Worm (Caenorhabditis elegans) whole organism, late embryonic: Measurements from ENCODE around the gene F54D1.1.

Experiments used
- C08G9.2 ChIP-seq: sonication (generic microtip); optimal IDR thresholded peaks from 2 replicates; lab custom pipeline; 2016; ENCODE audit warnings: mild to moderate bottlenecking, missing genetic modification characterization, moderate library complexity, missing compliant biosample characterization
- F13H6.1 ChIP-seq: sonication (generic microtip); optimal IDR thresholded peaks from 2 replicates; lab custom pipeline; 2016; ENCODE audit warnings: missing genetic modification characterization, missing compliant biosample characterization
- T23F11.4 ChIP-seq: fragments of 200-800 bp; sonication (Bioruptor generic); optimal IDR thresholded peaks from 2 replicates; lab custom pipeline; 2018; ENCODE audit warnings: mild to moderate bottlenecking, missing genetic modification characterization, missing compliant biosample characterization
- ama-1 ChIP-seq: fragments of 150-350 bp; optimal IDR thresholded peaks from 2 replicates; lab custom pipeline; 2014
- ceh-14 ChIP-seq: sonication (generic microtip); optimal IDR thresholded peaks from 2 replicates; lab custom pipeline; 2016; ENCODE audit warnings: missing genotype, missing genetic modification characterization, missing compliant biosample characterization
- ceh-18 ChIP-seq: sonication (generic microtip); optimal IDR thresholded peaks from 2 replicates; lab custom pipeline; 2016; ENCODE audit warnings: missing genetic modification characterization, missing compliant biosample characterization
- ceh-19 ChIP-seq: fragments of 200-800 bp; sonication (Bioruptor generic); optimal IDR thresholded peaks from 2 replicates; lab custom pipeline; 2018; ENCODE audit warnings: mild to moderate bottlenecking, missing genetic modification characterization, missing compliant biosample characterization
- ceh-2 ChIP-seq: sonication (generic microtip); optimal IDR thresholded peaks from 2 replicates; lab custom pipeline; 2016; ENCODE audit warnings: missing genotype, missing genetic modification characterization, missing compliant biosample characterization
- ceh-22 ChIP-seq: sonication (generic microtip); optimal IDR thresholded peaks from 2 replicates; lab custom pipeline; 2017; ENCODE audit warnings: missing biosample characterization, missing genetic modification characterization
- ceh-24 ChIP-seq: sonication (generic microtip); optimal IDR thresholded peaks from 2 replicates; lab custom pipeline; 2016; ENCODE audit warnings: mild to moderate bottlenecking, missing genetic modification characterization, missing compliant biosample characterization
- ceh-30 ChIP-seq: fragments of 150-350 bp; optimal IDR thresholded peaks from 2 replicates; lab custom pipeline; 2014; ENCODE audit warnings: missing biosample characterization, missing genetic modification characterization
- ceh-31 ChIP-seq: sonication (generic microtip); optimal IDR thresholded peaks from 2 replicates; lab custom pipeline; 2016; ENCODE audit warnings: missing genetic modification characterization, missing compliant biosample characterization
- ceh-34 ChIP-seq: sonication (generic microtip); optimal IDR thresholded peaks from 2 replicates; lab custom pipeline; 2016; ENCODE audit warnings: mild to moderate bottlenecking, missing genetic modification characterization, missing compliant biosample characterization
- ceh-45 ChIP-seq: fragments of 200-800 bp; sonication (Bioruptor generic); IDR thresholded peaks from 2 replicates; pipeline ENCODE4 v1.3.6; 2022; ENCODE audit warnings: missing genetic modification reagents, missing genetic modification characterization, missing compliant biosample characterization
- ceh-48 ChIP-seq: sonication (generic microtip); optimal IDR thresholded peaks from 2 replicates; lab custom pipeline; 2016; ENCODE audit warnings: missing genetic modification characterization, inconsistent platforms, missing compliant biosample characterization
- ceh-6 ChIP-seq: fragments of 200-800 bp; sonication (Bioruptor generic); optimal IDR thresholded peaks from 2 replicates; lab custom pipeline; 2018; ENCODE audit warnings: mild to moderate bottlenecking, missing genetic modification characterization, missing compliant biosample characterization
- ceh-9 ChIP-seq: sonication (generic microtip); optimal IDR thresholded peaks from 2 replicates; lab custom pipeline; 2016; ENCODE audit warnings: mild to moderate bottlenecking, missing genetic modification characterization, inconsistent platforms, missing compliant biosample characterization
- che-1 ChIP-seq: sonication (generic microtip); optimal IDR thresholded peaks from 2 replicates; lab custom pipeline; 2016; ENCODE audit warnings: mild to moderate bottlenecking, missing genetic modification characterization, missing compliant biosample characterization
- dve-1 ChIP-seq: sonication (generic microtip); optimal IDR thresholded peaks from 2 replicates; lab custom pipeline; 2017; ENCODE audit warnings: antibody characterized with exemption, mild to moderate bottlenecking, missing genetic modification characterization, missing compliant biosample characterization
- elt-4 ChIP-seq: sonication (generic microtip); optimal IDR thresholded peaks from 2 replicates; lab custom pipeline; 2016; ENCODE audit warnings: missing genetic modification characterization, missing compliant biosample characterization
- eyg-1 ChIP-seq: sonication (generic microtip); optimal IDR thresholded peaks from 2 replicates; lab custom pipeline; 2016; ENCODE audit warnings: missing genotype, missing genetic modification characterization, missing compliant biosample characterization
- fax-1 ChIP-seq: sonication (generic microtip); optimal IDR thresholded peaks from 2 replicates; lab custom pipeline; 2016; ENCODE audit warnings: missing genotype, missing genetic modification characterization, missing compliant biosample characterization
- fkh-6 ChIP-seq: sonication (generic microtip); optimal IDR thresholded peaks from 2 replicates; lab custom pipeline; 2016; ENCODE audit warnings: missing genetic modification characterization, missing compliant biosample characterization
- hlh-13 ChIP-seq: fragments of 200-800 bp; sonication (Bioruptor generic); optimal IDR thresholded peaks from 2 replicates; lab custom pipeline; 2018; ENCODE audit warnings: mild to moderate bottlenecking, missing genetic modification characterization, missing compliant biosample characterization
- hlh-15 ChIP-seq: sonication (generic microtip); optimal IDR thresholded peaks from 2 replicates; lab custom pipeline; 2016; ENCODE audit warnings: missing genetic modification characterization, missing compliant biosample characterization
- hlh-30 ChIP-seq: sonication (generic microtip); optimal IDR thresholded peaks from 2 replicates; lab custom pipeline; 2017; ENCODE audit warnings: antibody characterized with exemption, missing genetic modification characterization, missing compliant biosample characterization; ENCODE audit not compliant: insufficient read depth
- hlh-8 ChIP-seq: sonication (generic microtip); optimal IDR thresholded peaks from 2 replicates; lab custom pipeline; 2016; ENCODE audit warnings: missing genotype, missing genetic modification characterization, missing compliant biosample characterization
- lim-6 ChIP-seq: sonication (generic microtip); optimal IDR thresholded peaks from 2 replicates; lab custom pipeline; 2016; ENCODE audit warnings: missing genetic modification characterization, missing compliant biosample characterization
- lin-11 ChIP-seq: fragments of 200-800 bp; sonication (Bioruptor generic); optimal IDR thresholded peaks from 2 replicates; lab custom pipeline; 2018; ENCODE audit warnings: mild to moderate bottlenecking, missing genetic modification characterization, missing compliant biosample characterization
- mec-3 ChIP-seq: sonication (generic microtip); optimal IDR thresholded peaks from 2 replicates; lab custom pipeline; 2016; ENCODE audit warnings: borderline replicate concordance, missing genetic modification characterization, missing compliant biosample characterization
- nfya-1 ChIP-seq: sonication (generic microtip); optimal IDR thresholded peaks from 2 replicates; lab custom pipeline; 2017; ENCODE audit warnings: missing genetic modification characterization, mild to moderate bottlenecking, missing compliant biosample characterization, antibody characterized with exemption, moderate library complexity
- nhr-11 ChIP-seq: fragments of 150-350 bp; optimal IDR thresholded peaks from 2 replicates; lab custom pipeline; 2014; ENCODE audit warnings: missing biosample characterization, missing genetic modification characterization
- nhr-232 ChIP-seq: sonication (generic microtip); optimal IDR thresholded peaks from 2 replicates; lab custom pipeline; 2016; ENCODE audit warnings: missing genetic modification characterization, missing compliant biosample characterization
- npax-4 ChIP-seq: sonication (generic microtip); optimal IDR thresholded peaks from 2 replicates; lab custom pipeline; 2016; ENCODE audit warnings: missing genetic modification characterization, missing compliant biosample characterization
- odd-2 ChIP-seq: sonication (generic microtip); optimal IDR thresholded peaks from 2 replicates; lab custom pipeline; 2017; ENCODE audit warnings: antibody characterized with exemption, mild to moderate bottlenecking, missing genetic modification characterization, missing compliant biosample characterization
- pat-9 ChIP-seq: fragments of 200-800 bp; sonication (Bioruptor generic); optimal IDR thresholded peaks from 2 replicates; lab custom pipeline; 2018; ENCODE audit warnings: mild to moderate bottlenecking, missing genetic modification characterization, moderate library complexity, missing compliant biosample characterization
- pax-1 ChIP-seq: fragments of 150-350 bp; optimal IDR thresholded peaks from 2 replicates; lab custom pipeline; 2014; ENCODE audit warnings: missing biosample characterization, missing genetic modification characterization
- pros-1 ChIP-seq: fragments of 150-350 bp; optimal IDR thresholded peaks from 2 replicates; lab custom pipeline; 2014; ENCODE audit warnings: missing biosample characterization, missing genetic modification reagents, missing genetic modification characterization
- ref-2 ChIP-seq: sonication (generic microtip); optimal IDR thresholded peaks from 2 replicates; lab custom pipeline; 2016; ENCODE audit warnings: missing genetic modification characterization, missing compliant biosample characterization
- rnt-1 ChIP-seq: sonication (generic microtip); optimal IDR thresholded peaks from 2 replicates; lab custom pipeline; 2016; ENCODE audit warnings: missing genetic modification characterization, missing compliant biosample characterization
- sdc-2 ChIP-seq: sonication (generic microtip); optimal IDR thresholded peaks from 2 replicates; lab custom pipeline; 2016; ENCODE audit warnings: missing genotype, missing genetic modification characterization, missing compliant biosample characterization
- sox-4 ChIP-seq: sonication (generic microtip); optimal IDR thresholded peaks from 2 replicates; lab custom pipeline; 2017; ENCODE audit warnings: mild to moderate bottlenecking, missing genetic modification characterization, inconsistent platforms, missing compliant biosample characterization
- syd-9 ChIP-seq: sonication (generic microtip); optimal IDR thresholded peaks from 2 replicates; lab custom pipeline; 2016; ENCODE audit warnings: mild to moderate bottlenecking, missing genetic modification characterization, moderate library complexity, missing compliant biosample characterization
- tbx-2 ChIP-seq: sonication (generic microtip); optimal IDR thresholded peaks from 2 replicates; lab custom pipeline; 2016; ENCODE audit warnings: missing genetic modification characterization, missing compliant biosample characterization
- ttx-3 ChIP-seq: sonication (generic microtip); optimal IDR thresholded peaks from 2 replicates; lab custom pipeline; 2016; ENCODE audit warnings: missing genetic modification reagents, missing genetic modification characterization, missing compliant biosample characterization
- unc-3 ChIP-seq, 2 experiments: fragments of 200-800 bp in 1 of 2; sonication (Bioruptor generic) in 1 of 2; sonication (generic microtip) in 1 of 2; conservative IDR thresholded peaks in 1 of 2; optimal IDR thresholded peaks in 1 of 2; 2 replicates each; pipeline versions ENCODE4 v1.3.6 to Lab custom; 2016 to 2022; ENCODE audit warnings: missing compliant biosample characterization in 2 of 2, missing genetic modification characterization in 2 of 2, missing genetic modification reagents in 1 of 2
- unc-42 ChIP-seq: sonication (generic microtip); optimal IDR thresholded peaks from 2 replicates; lab custom pipeline; 2016; ENCODE audit warnings: missing genotype, missing genetic modification characterization, missing compliant biosample characterization
- unc-86 ChIP-seq: sonication (generic microtip); optimal IDR thresholded peaks from 2 replicates; lab custom pipeline; 2016; ENCODE audit warnings: missing genetic modification characterization, missing compliant biosample characterization
- zip-5 ChIP-seq: sonication (generic microtip); optimal IDR thresholded peaks from 2 replicates; lab custom pipeline; 2016; ENCODE audit warnings: missing genetic modification characterization, missing compliant biosample characterization
- ztf-16 ChIP-seq: sonication (generic microtip); optimal IDR thresholded peaks from 2 replicates; lab custom pipeline; 2017; ENCODE audit warnings: missing genetic modification characterization, missing compliant biosample characterization

The F54D1.1 gene

DNA sequence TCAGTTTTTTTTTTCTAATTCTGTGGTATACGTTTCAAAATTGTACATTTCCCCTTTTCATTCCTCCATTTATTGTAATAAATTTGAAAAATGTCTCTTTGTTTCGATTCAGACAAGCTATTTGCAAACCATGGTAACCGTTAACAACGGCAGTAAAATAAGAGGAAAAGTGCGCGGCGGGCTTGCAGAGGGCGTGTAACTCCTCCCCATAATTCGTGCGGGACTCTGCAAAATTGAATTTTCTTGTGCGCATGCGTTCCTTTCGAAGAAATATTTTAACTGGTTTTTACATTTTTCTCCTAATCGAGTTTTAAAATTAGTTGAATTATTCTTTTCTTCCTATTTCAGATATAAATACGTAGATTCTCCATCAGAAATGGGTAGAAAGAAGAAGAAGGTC lies 49.0 kb downstream of the F54D1.1 start, which contains the start of gene znf-207 (continued):
- TF ChIP-seq hlh-13 (no peak), tbx-2 (tag; lab: Kevin White, UChicago) (peak; percentile 78), unc-42 (tag; lab: Kevin White, UChicago) (peak; percentile 99), eyg-1 (tag; lab: Kevin White, UChicago) (peak; percentile 32), fkh-6 (tag; lab: Kevin White, UChicago) (peak; percentile 63), ceh-34 (tag; lab: Kevin White, UChicago) (peak; percentile 59), T23F11.4 (GFP tag; lab: Kevin White, UChicago) (no peak), ttx-3 (tag; lab: Kevin White, UChicago) (peak; percentile 23), nfya-1 (tag; lab: Kevin White, UChicago) (peak; percentile 67), hlh-8 (no peak), zip-5 (peak; percentile 42), unc-3 (GFP tag; conservative IDR thresholded peaks at IDR 0.05; lab: Robert Waterston, UW) (no peak), unc-3 (tag; optimal IDR thresholded peaks at IDR 0.05; lab: Kevin White, UChicago) (peak; percentile 65), mec-3 (tag; lab: Kevin White, UChicago) (no peak), ztf-16 (tag; lab: Kevin White, UChicago) (no peak), nhr-232 (peak; percentile 45), lin-11 (peak; percentile 18), ceh-31 (tag; lab: Kevin White, UChicago) (peak; percentile 82), elt-4 (tag; lab: Kevin White, UChicago) (no peak), ceh-14 (tag; lab: Kevin White, UChicago) (peak; percentile 90), sox-4 (tag; lab: Kevin White, UChicago) (peak; percentile 29), unc-86 (tag; lab: Kevin White, UChicago) (no peak), syd-9 (tag; lab: Kevin White, UChicago) (peak; percentile 31), ceh-48 (tag; lab: Kevin White, UChicago) (no peak), ceh-6 (GFP tag; lab: Kevin White, UChicago) (peak; percentile 31), pat-9 (tag; lab: Kevin White, UChicago) (peak; percentile 3), ceh-24 (tag; lab: Kevin White, UChicago) (no peak), ceh-9 (tag; lab: Kevin White, UChicago) (no peak), ama-1 (lab: Kevin White, UChicago) (no peak), ceh-19 (GFP tag; lab: Kevin White, UChicago) (peak; percentile 52), hlh-15 (tag; lab: Kevin White, UChicago) (peak; percentile 12), ceh-22 (no peak), fax-1 (peak; percentile 54), rnt-1 (tag; lab: Kevin White, UChicago) (no peak), F13H6.1 (tag; lab: Kevin White, UChicago) (peak; percentile 45), nhr-11 (no peak), sdc-2 (tag; lab: Kevin White, UChicago) (no peak), ceh-45 (no peak), pax-1 (no peak), ceh-18 (peak; percentile 27), hlh-30 (no peak), lim-6 (tag; lab: Kevin White, UChicago) (peak; percentile 55), che-1 (tag; lab: Kevin White, UChicago) (peak; percentile 33), ceh-30 (tag; lab: Kevin White, UChicago) (no peak), C08G9.2 (no peak), ceh-2 (peak; percentile 69), dve-1 (tag; lab: Kevin White, UChicago) (no peak), npax-4 (tag; lab: Kevin White, UChicago) (no peak), odd-2 (peak; percentile 13), ref-2 (tag; lab: Kevin White, UChicago) (peak; percentile 60), pros-1 (tag; lab: Kevin White, UChicago) (no peak)
- TF ChIP-seq, all 69 proteins: peak for 38
